Worm (Caenorhabditis elegans) whole organism, L1 larva: ENCODE measurements around the gene alh-1.
A peak's percentile ranks its signal among the peaks of the same experiment; 100 is the strongest.

Experiments
- dpl-1 ChIP-seq, 3 experiments: fragments of 150-350 bp in 2 of 3; sonication (generic microtip) in 1 of 3; optimal IDR thresholded peaks; 2 replicates each; lab custom pipeline; 2014 to 2017; ENCODE audit warnings: missing biosample characterization in 3 of 3, missing genetic modification characterization in 3 of 3, missing genetic modification reagents in 3 of 3
- hlh-4 ChIP-seq: sonication (generic microtip); optimal IDR thresholded peaks from 2 replicates; lab custom pipeline; 2016; ENCODE audit warnings: mild to moderate bottlenecking, missing genetic modification characterization, missing compliant biosample characterization
- lsy-2 ChIP-seq, 2 experiments: fragments of 150-350 bp; optimal IDR thresholded peaks; 2 replicates each; lab custom pipeline; 2014; ENCODE audit warnings: missing biosample characterization in 2 of 2, missing genetic modification characterization in 2 of 2
- mdl-1 ChIP-seq, 2 experiments: fragments of 150-350 bp; optimal IDR thresholded peaks; 2 replicates each; lab custom pipeline; 2014 to 2017; ENCODE audit warnings: missing biosample characterization in 2 of 2, missing genetic modification characterization in 2 of 2, inconsistent platforms in 1 of 2
- nhr-11 ChIP-seq: fragments of 150-350 bp; optimal IDR thresholded peaks from 2 replicates; lab custom pipeline; 2014; ENCODE audit warnings: missing biosample characterization, missing genetic modification characterization
- nhr-237 ChIP-seq: fragments of 150-350 bp; optimal IDR thresholded peaks from 2 replicates; lab custom pipeline; 2014; ENCODE audit warnings: missing biosample characterization, missing genetic modification characterization
- pag-3 ChIP-seq: sonication (generic microtip); optimal IDR thresholded peaks from 2 replicates; lab custom pipeline; 2017; ENCODE audit warnings: missing genetic modification characterization, mild to moderate bottlenecking, missing compliant biosample characterization, antibody characterized with exemption, borderline replicate concordance; ENCODE audit not compliant: insufficient read depth
- unc-62 ChIP-seq: fragments of 150-350 bp; optimal IDR thresholded peaks from 2 replicates; lab custom pipeline; 2014; ENCODE audit warnings: missing biosample characterization, missing genetic modification reagents, missing genetic modification characterization
- zag-1 ChIP-seq: fragments of 150-350 bp; optimal IDR thresholded peaks from 2 replicates; lab custom pipeline; 2014; ENCODE audit warnings: missing biosample characterization, missing genetic modification characterization
- ztf-4 ChIP-seq: fragments of 150-350 bp; optimal IDR thresholded peaks from 2 replicates; lab custom pipeline; 2014; ENCODE audit warnings: missing biosample characterization, missing genetic modification characterization

ce11 chrIII:5078062-5078461, 498 bp downstream of the alh-1 start:
- TF ChIP-seq unc-62 (GFP tag; lab: Kevin White, UChicago): no peak
- TF ChIP-seq nhr-237 (tag; lab: Kevin White, UChicago): no peak
- peak; percentile 46 to 60 for TF ChIP-seq lsy-2 (tag; optimal IDR thresholded peaks at IDR 0.05; lab: Kevin White, UChicago)
- TF ChIP-seq zag-1: no peak
- TF ChIP-seq nhr-11 (tag; lab: Kevin White, UChicago): peak; percentile 32
- TF ChIP-seq pag-3: no peak
- TF ChIP-seq hlh-4: no peak
- peak in 2 of 3 experiments; percentile 36 to 56 for TF ChIP-seq dpl-1 (GFP tag; optimal IDR thresholded peaks at IDR 0.05; lab: Kevin White, UChicago)
- peak; percentile 25 for TF ChIP-seq ztf-4 (tag; lab: Kevin White, UChicago)
- peak in 1 of 2 experiments; percentile 97 for TF ChIP-seq mdl-1 (tag; optimal IDR thresholded peaks at IDR 0.05; lab: Kevin White, UChicago)
